Fruit fly (Drosophila melanogaster): ENCODE results near the gene CG32264.
A peak's percentile ranks its signal among the peaks of the same experiment; 100 is the strongest.

The CG32264 gene

dm6 chr3L:3765782-3766520, 40.3 kb downstream of the CG32264 start (continued):
- TF ChIP-seq CG10565 (GFP tag; optimal IDR thresholded peaks at IDR 0.05) (no peak), ken (GFP tag; IDR thresholded peaks at IDR 0.05) (no peak; the same call in 2 of the 3 replicates), TFAM (GFP tag; optimal IDR thresholded peaks at IDR 0.05) (no peak), dysf (GFP tag; IDR thresholded peaks at IDR 0.05) (peak; percentile 78), CG3281 (GFP tag; optimal IDR thresholded peaks at IDR 0.05) (peak; percentile 42), ewg (GFP tag; optimal IDR thresholded peaks at IDR 0.05) (peak; percentile 69), Nf-YB (GFP tag; optimal IDR thresholded peaks at IDR 0.05) (peak; percentile 63), sisA (GFP tag; IDR thresholded peaks at IDR 0.05) (peak; percentile 83; the same call in 1 of the 2 replicates), D19A (tag; optimal IDR thresholded peaks at IDR 0.05) (peak; percentile 70), zfh2 (GFP tag; optimal IDR thresholded peaks at IDR 0.05) (peak; percentile 38), p53 (GFP tag; optimal IDR thresholded peaks at IDR 0.05) (no peak), ssp (GFP tag; IDR thresholded peaks at IDR 0.05) (peak; percentile 70), Eip74EF (GFP tag; optimal IDR thresholded peaks at IDR 0.05) (peak in 1 of 2 experiments; percentile 39), CG12391 (tag; optimal IDR thresholded peaks at IDR 0.05) (peak; percentile 85), Nf-YA (GFP tag; IDR thresholded peaks at IDR 0.05) (peak; percentile 52), Opbp (GFP tag; IDR thresholded peaks at IDR 0.05; ENCODE audit: partially characterized antibody) (no peak), gsb-n (tag; optimal IDR thresholded peaks at IDR 0.05) (peak; percentile 20), ems (GFP tag; optimal IDR thresholded peaks at IDR 0.05) (peak; percentile 2), Ssrp (tag; optimal IDR thresholded peaks at IDR 0.05) (peak; percentile 75), HmgD (GFP tag; optimal IDR thresholded peaks at IDR 0.05) (no peak), Asciz (GFP tag; optimal IDR thresholded peaks at IDR 0.05) (peak; percentile 52), CG10431 (GFP tag; optimal IDR thresholded peaks at IDR 0.05) (peak; percentile 31), CG12299 (tag; optimal IDR thresholded peaks at IDR 0.05) (peak; percentile 65), CG17385 (GFP tag; optimal IDR thresholded peaks at IDR 0.05) (peak; percentile 77), lbe (GFP tag; optimal IDR thresholded peaks at IDR 0.05) (no peak), nerfin-2 (GFP tag; IDR thresholded peaks at IDR 0.05; ENCODE audit: partially characterized antibody) (no peak), Fer2 (tag; optimal IDR thresholded peaks at IDR 0.05) (peak; percentile 17), CG17359 (tag; optimal IDR thresholded peaks at IDR 0.05) (peak; percentile 84), mam (GFP tag; optimal IDR thresholded peaks at IDR 0.05) (no peak), CG9817 (tag; optimal IDR thresholded peaks at IDR 0.05) (peak; percentile 79), Meics (GFP tag; optimal IDR thresholded peaks at IDR 0.05) (peak; percentile 81), maf-S (GFP tag; optimal IDR thresholded peaks at IDR 0.05) (peak; percentile 15), CG1233 (GFP tag; optimal IDR thresholded peaks at IDR 0.05) (peak; percentile 78), D (optimal IDR thresholded peaks at IDR 0.05) (no peak), D (GFP tag; optimal IDR thresholded peaks at IDR 0.05) (peak; percentile 43), Atf-2 (GFP tag; optimal IDR thresholded peaks at IDR 0.05) (no peak), slp2 (GFP tag; optimal IDR thresholded peaks at IDR 0.05) (no peak), insv (GFP tag; optimal IDR thresholded peaks at IDR 0.05) (no peak), BtbVII (GFP tag; optimal IDR thresholded peaks at IDR 0.05) (peak; percentile 52), Gsc (GFP tag; IDR thresholded peaks at IDR 0.05) (no peak), sc (optimal IDR thresholded peaks at IDR 0.05) (no peak), sc (GFP tag; optimal IDR thresholded peaks at IDR 0.05) (peak; percentile 39), CG16815 (GFP tag; optimal IDR thresholded peaks at IDR 0.05) (peak; percentile 33), CHES-1-like (GFP tag; optimal IDR thresholded peaks at IDR 0.05) (peak; percentile 17), CG15696 (tag; optimal IDR thresholded peaks at IDR 0.05) (peak; percentile 31), Camta (GFP tag; optimal IDR thresholded peaks at IDR 0.05) (peak; percentile 1), scrt (GFP tag; optimal IDR thresholded peaks at IDR 0.05) (peak; percentile 52), Bteb2 (GFP tag; optimal IDR thresholded peaks at IDR 0.05) (peak; percentile 6), CG1529 (GFP tag; optimal IDR thresholded peaks at IDR 0.05) (peak; percentile 50)
